Fruit fly (Drosophila melanogaster) ovary, adult (tissue): ENCODE measurements around the gene GlyRS.

Experiments used
- CG17801 ChIP-seq: fragments of 200-800 bp; optimal IDR thresholded peaks from 2 replicates; lab custom pipeline; 2019; ENCODE audit warnings: missing biosample characterization, mild to moderate bottlenecking, missing genetic modification characterization, moderate library complexity; ENCODE audit not compliant: partially characterized antibody

Gene GlyRS

DNA sequence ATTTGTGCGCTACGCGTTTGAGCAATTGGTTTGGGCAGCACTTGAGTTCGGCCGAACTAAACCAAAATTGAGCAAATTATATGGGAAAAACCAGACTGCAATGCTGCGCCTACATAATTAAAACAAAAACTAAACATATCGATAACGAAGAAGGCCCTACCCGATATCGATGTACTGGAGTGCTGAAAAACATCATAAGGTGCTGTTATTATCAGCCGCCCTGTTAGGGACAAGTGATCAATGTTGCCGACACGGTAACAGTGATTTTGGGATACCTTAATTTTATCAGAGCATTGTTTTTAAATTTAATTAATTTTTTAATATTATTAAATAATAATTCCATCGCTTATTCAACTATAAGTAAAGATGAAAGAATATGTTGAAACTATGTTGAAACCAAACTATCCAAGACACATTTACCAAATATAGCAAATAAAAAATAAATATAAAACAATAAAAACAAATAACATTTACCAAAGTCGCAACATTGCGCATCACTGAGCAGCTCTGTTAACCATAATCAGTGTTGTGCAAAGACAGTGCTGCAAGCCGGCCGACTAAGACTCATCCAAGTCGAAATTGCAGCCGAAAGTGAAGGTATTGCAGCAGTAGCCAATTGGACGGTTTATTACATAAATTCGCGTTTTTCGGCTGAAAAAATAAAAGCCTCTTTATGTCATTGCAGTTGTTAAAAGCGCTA, at the start of gene GlyRS, which contains the start of the genes sstn and Plp:
Gene GlyRS (plus strand): TSS at position 554 of the 700 bp plus-strand sequence.
Gene sstn (minus strand): TSS at position 131 of the 700 bp plus-strand sequence.
Gene Plp (minus strand): TSS at position 136 of the 700 bp plus-strand sequence.
- no peak for TF ChIP-seq CG17801

DNA sequence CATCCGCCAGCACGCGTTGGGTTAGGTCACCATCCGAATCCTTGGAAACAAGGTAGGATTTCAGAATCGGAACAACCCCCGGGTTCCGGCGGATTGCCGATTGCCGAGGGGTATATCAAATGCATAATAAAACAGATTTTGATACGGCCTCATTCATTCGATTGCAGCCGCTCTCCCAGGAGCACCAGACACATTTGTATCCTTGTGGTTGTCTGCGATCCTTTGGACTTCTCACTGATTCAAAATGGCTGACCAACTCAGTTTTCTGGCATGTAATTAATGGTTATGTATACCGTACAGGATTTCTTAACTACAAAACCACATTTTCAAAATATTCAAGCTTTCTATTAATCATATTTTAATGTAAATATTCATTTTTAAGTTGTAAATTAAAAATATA, 47.3 kb upstream of the GlyRS start:
- TF ChIP-seq CG17801, result no peak

DNA sequence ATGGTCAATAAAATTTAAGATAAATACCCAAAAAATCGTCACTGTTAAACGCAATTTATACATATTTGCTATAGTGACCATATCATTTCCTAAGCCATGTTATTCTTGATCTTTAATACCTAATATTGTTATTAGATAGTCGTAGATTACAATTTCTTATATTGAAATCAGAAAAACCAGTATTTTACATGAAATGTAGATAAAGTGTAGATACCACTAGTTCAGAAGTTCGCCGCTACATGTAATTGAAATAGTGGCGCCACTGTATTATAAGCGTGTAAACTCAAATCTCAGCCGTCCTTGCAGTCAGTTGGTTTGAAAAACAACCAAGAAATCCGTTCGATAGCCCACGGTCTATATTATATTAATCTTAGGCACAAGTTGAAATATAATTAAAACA, 46.9 kb upstream of the GlyRS start:
- no peak for TF ChIP-seq CG17801

DNA sequence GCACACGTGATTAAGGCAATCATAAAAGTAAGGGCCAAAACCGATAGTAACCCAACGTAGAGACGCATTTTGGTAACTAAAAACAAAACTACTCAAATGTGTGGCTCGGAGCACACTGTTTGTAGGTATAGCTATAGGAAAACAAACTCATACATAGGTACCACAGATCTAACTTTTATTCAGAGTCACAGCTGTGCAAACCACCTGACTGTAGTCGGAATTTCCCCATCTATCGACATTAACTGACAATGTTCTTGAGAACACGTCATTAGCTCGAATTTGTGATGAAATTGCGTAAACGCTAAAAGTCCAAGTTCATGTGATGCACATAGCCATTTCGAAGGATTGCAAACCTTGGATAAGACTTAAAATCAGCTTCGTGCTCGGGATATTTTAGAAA, 45.5 kb upstream of the GlyRS start, which contains the start of gene CG43678:
Gene CG43678 (minus strand): TSS at position 101 of the 400 bp plus-strand sequence.
- TF ChIP-seq CG17801, result no peak

DNA sequence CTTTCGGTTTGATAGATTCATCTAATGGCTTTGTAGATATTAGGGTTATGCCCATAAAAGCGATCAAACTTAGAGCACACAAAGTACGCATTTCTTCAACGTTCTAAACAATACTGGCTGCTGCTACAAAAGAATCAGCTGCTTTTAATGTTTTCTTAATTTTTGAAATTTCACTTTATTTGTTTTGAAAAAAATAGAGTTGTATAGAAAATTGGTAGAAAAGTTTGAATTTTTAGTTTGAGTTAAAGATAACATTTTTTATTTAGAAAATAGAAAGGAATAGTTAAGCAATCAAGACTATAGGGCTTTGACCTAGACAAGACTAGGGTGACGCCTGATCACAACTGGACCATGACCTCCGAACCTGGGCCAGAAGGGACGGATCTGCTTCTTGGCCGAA, 44.8 kb upstream of the GlyRS start, which contains the start of gene CG18581:
Gene CG18581 (minus strand): TSS at position 101 of the 400 bp plus-strand sequence.
- no peak for TF ChIP-seq CG17801

DNA sequence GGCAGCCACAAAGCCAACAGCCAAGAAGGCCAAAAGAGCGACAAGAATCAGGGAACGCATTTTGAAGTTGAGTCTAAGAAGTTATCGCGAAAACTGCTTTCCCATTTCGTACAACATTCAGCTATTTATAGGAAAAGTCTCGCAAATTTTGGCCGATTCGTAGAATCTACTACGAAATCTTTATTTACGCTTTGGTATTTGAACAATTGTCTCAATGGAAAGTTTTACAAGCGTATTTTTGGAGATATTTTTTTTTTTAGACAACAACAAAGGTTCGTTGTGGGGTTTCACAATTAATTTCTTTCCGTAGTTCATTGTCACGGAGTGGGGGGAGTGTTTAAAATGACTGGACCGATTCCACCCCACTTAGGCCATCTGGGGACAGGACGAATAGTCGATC, 44.2 kb upstream of the GlyRS start, which contains the start of gene CG12310:
Gene CG12310 (minus strand): TSS at position 101 of the 400 bp plus-strand sequence.
- TF ChIP-seq CG17801, result no peak

DNA sequence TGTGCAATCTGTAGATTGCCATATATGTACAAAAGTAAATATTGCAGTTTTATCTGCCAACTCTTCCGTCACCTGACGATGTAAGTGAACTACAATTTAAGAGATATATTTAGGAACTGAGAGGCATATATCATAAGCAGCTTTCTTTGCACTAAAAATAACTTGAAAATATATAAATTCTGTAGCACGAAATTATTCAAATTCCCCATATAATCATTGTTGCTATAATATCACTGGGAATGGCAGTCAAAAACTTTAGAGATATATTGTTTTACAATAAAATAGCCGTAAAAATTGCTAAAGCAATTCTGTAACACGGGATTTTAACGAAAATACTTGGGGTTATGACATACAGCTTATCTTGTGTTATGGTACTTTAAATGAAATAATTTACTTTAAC, 43.6 kb upstream of the GlyRS start, which contains the start of gene CG43679:
Gene CG43679 (minus strand): TSS at position 101 of the 400 bp plus-strand sequence.
- TF ChIP-seq CG17801, result no peak

DNA sequence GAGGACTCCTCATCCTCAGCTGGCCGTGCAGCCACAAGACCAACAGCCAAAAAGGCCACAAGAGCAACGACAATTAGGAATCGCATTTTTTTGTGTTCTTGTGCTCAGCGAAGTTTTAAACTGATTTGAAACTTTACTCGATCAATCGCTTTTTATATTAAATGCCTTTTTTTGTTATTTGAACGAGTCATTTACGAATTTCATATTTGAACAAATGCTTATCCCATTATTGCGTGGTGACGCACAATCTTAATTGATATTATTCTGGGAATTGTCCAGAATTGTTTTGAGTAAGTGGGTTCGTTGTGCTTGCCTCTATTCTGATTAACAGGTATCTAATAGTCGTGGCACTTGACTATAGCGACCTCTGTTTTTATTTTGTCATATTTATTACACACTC, 42.6 kb upstream of the GlyRS start, which contains the start of gene CG13461:
Gene CG13461 (minus strand): TSS at position 101 of the 400 bp plus-strand sequence.
- no peak for TF ChIP-seq CG17801

DNA sequence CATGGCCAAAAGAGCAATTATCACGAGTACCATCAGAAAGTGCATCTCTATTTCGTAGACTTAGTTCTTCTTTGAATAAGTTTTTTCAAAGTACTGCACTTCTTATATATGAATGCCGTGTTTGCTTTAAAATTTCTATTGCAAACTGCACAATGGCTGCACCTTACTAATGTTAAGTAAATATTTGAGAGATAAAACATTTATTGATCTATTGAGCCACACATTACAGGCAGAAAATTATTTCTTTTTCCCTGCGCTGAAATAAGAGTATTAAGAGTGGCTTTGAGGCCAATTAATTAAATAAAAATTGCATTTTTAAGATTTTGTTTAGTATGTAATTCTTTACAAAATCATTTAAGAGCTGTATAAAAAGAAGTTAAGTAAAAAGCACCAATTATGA, 41.7 kb upstream of the GlyRS start, which contains the start of gene CG43680:
Gene CG43680 (minus strand): TSS at position 101 of the 400 bp plus-strand sequence.
- TF ChIP-seq CG17801, result no peak

DNA sequence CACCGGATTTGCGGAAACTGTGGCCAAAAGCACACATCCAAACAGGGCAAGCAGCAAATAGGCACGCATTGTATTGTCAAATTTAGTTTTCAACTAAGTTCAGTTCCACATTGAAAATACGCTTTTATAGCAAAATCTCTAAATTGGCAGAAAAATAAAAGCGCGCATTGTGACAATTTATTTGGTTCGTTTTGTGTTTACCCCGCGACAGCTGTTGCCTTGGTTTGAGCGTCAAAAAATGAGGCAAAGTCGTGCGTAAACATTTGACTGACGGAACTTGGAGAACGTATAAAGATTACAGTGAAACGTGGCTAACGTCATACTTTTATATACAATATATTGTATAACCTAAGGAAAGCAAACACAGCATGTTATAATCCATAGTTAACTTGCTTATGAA, 40.9 kb upstream of the GlyRS start, which contains the start of gene CG18649:
Gene CG18649 (minus strand): TSS at position 101 of the 400 bp plus-strand sequence.
- no peak for TF ChIP-seq CG17801

DNA sequence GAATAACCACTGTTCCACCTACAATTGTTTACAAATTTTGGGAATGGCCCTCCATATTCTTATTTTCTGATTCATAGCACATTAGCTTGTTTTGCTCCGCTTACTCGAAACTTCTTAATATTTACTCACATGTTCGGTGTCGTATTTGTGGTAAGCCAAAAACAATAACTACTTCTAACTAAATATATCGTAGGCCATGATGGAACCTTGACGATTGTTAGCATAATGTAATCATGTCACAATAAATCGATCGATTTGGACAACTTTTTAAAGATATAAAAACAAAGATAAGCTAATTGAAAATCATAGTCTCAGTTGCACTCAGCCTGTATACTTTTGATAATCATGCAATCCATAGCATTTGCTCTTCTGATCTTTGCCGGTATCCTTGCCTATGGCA, 40.5 kb upstream of the GlyRS start, which contains the start of gene EAChm:
Gene EAChm (plus strand): TSS at position 301 of the 400 bp plus-strand sequence.
- no peak for TF ChIP-seq CG17801

DNA sequence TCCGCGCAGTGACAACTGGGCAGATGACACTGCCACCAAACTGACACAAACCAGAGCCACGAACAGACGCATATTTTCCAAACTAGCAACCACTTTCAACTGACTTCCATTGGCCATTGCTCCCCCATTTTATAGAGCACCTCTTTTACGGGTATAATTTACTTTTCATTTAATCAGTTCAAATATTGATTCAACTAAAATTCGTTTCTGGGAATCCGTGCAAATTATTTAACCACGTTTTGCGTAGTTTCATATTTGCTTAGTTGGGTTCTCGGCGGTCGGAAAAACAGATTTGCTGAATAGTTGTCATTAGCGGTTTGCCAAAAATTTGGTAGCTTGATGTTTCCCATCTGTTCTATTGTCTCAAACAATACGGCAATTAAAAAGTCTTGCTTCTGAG, 33.3 kb upstream of the GlyRS start, which contains the start of gene CG13460:
Gene CG13460 (minus strand): TSS at position 101 of the 400 bp plus-strand sequence.
- no peak for TF ChIP-seq CG17801

DNA sequence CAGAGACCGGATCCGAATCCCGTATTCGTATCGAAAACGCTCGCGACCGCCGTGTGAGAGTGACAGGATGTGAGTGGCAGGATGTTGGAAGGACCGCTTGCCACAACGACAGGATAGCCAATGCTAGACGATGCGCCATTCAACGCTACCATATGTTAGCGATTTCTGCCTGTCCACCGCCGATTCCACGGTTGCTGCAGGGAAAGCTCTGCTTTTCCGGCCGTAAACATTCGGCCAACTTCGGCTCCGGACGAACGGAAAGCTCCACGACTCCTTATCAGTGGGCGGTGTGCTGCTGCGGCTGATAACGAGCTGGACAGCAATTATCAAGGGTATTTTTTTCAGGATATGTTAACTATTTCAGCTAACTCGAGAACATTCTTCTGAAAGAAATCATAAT, 30.1 kb upstream of the GlyRS start, which contains the start of gene Sytbeta:
Gene Sytbeta (minus strand): TSS at position 101 of the 400 bp plus-strand sequence.
- no peak for TF ChIP-seq CG17801

DNA sequence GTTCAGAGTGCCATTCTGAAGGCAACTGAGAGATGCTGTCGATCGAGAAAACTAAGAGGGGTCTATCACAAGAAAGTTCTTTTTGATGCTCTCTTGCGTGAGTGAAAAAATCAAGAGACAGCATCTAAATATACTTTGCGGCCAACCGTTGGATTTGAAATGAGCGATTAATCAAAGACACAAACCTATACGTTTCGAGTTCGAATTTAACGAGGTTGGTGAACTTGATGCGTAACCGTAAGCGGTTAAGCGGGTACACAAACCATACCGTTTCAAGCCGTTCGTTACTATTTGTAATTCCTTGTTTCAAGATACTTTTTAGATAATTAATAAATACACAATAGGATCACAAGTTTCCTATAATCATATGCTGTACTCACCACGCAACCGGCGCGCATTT, 22.8 kb upstream of the GlyRS start:
- TF ChIP-seq CG17801, result no peak

DNA sequence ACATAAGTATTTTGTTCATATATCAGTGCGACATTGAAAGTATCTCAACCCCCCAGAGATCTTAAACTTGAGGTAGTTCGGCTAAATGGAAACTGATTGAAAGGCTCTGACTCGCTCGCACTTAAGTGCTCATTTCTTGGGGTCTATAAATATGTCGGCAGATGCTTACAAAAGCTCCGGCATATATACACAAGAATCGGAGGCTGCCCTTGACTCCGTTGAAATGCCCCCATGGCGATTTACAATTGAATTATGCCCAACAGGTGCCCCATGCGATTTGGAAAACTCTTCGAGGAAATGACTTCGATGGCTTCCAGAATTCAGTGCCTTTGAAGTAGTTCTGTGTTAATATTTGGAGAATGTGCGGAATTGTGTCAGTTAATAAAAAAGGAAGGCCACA, 21.3 kb upstream of the GlyRS start:
- no peak for TF ChIP-seq CG17801

DNA sequence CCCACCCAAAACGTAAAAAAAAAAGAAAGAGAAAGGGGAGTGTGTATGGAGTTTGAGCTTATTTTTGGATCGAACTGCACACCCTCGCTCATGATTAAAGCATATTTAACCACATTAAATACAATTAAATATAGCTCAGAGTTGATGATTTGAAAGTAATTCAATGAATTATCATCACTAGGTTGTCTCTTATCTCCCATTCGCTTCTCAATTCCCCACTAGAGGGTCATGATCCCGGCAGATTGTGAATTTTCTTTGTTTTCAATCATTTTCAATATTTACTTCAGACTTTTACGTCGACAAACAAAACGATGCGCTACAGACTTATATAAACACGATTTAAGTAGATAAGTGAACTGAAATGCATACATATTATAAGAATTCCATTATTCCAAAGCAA, 18.6 kb upstream of the GlyRS start:
- TF ChIP-seq CG17801, result no peak

DNA sequence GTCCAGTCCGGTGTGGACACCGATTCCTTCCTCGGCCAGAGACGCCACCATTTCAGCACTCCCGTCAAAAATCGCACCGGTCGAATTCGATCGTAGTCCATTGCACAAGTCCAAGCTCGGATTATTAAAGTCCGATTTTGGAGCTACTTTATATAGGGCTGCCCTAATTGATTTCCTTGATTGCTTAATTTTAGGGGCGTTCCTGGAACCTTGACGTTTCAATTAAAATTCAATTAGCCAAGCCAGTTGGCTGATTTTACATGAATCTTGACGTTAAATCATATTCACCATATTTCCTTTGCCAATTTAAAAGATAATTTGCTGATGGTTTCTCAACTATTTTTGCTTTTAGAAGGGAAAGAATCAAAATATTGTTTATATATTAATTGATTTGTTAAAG, 16.6 kb upstream of the GlyRS start, which contains the start of gene Or71a:
Gene Or71a (minus strand): TSS at position 101 of the 400 bp plus-strand sequence.
- TF ChIP-seq CG17801, result no peak
